Worm (Caenorhabditis elegans) whole organism, L4/young adult: ENCODE data around the gene C31G12.4.

Source experiments
- W03F9.2 ChIP-seq: fragments of 150-350 bp; optimal IDR thresholded peaks from 2 replicates; lab custom pipeline; 2014; ENCODE audit warnings: missing biosample characterization, missing genetic modification characterization
- dao-5 ChIP-seq: sonication (generic microtip); optimal IDR thresholded peaks from 2 replicates; lab custom pipeline; 2016; ENCODE audit warnings: missing genotype, missing genetic modification characterization, moderate library complexity, missing compliant biosample characterization
- him-1 ChIP-seq: sonication (generic microtip); optimal IDR thresholded peaks from 2 replicates; lab custom pipeline; 2016; ENCODE audit warnings: missing genotype, missing genetic modification reagents, missing genetic modification characterization, missing compliant biosample characterization

C31G12.4 gene

DNA sequence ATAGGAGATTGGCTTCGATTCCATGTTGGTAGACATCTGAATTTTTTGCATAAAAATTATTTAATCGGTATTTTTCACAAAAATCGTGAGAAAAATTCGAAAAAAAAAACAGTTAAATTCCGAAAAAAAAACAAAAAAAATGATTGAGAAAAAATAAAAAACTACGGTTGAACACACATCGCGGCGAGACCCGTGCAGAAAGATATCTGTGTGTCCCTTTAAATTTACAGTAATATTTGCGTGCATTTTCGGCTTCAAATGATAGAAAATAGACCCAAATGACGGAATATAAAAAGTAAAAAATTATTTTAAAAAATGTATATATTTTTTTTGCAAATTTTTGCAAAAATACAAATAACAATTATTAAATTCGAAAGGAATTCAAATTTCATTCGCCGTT lies 40.9 kb downstream of the C31G12.4 start:
- TF ChIP-seq W03F9.2 (tag; lab: Kevin White, UChicago), result no peak
- no peak for TF ChIP-seq him-1
- TF ChIP-seq dao-5 (tag; lab: Kevin White, UChicago), result no peak

DNA sequence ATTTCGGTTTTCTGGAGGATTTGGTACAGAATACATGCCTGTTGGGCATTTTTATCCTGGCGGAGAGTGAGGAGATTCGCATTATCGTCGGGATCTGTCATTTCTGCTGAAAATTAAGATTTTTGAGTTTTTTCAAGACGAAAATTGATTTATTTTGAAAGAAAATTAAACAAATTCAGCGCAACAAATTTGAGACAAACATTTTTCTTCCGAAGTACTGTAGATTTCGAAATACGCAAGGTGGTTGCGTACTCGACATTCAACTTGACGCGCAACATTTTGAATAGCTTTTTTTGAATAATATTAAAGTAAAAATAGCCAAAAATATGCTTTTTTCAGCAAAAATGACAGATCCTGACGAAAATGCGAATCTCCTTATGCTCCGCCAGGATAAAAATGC lies 44.2 kb downstream of the C31G12.4 start, which contains the start of gene Y37H2A.7:
TSS of gene Y37H2A.7 (minus strand) at position 101 of the 400 bp plus-strand sequence.
- TF ChIP-seq dao-5 (tag; lab: Kevin White, UChicago) (no peak), W03F9.2 (tag; lab: Kevin White, UChicago) (no peak), him-1 (no peak)

DNA sequence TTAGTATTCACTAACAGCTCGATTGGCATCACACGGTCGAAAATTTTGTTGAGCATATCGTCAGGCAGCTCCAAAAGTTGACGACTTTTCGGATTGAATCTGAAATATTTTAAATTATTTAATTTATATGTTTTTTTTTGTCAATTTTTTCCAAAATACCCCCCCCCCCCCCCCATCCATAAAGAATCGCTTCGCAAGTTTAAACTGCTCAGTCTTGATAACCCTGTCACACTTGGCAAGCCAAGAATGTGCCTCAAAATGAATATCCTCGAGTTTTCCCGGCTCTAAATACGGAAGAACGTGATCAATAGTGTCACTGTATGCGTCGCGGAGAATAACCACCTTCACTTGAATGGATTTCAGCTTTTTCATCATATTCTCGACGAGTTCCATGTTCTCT lies 45.4 kb downstream of the C31G12.4 start, which contains the start of gene Y37H2A.18:
TSS of gene Y37H2A.18 (minus strand) at position 101 of the 400 bp plus-strand sequence.
- TF ChIP-seq him-1 (no peak), W03F9.2 (tag; lab: Kevin White, UChicago) (no peak), dao-5 (tag; lab: Kevin White, UChicago) (no peak)

DNA sequence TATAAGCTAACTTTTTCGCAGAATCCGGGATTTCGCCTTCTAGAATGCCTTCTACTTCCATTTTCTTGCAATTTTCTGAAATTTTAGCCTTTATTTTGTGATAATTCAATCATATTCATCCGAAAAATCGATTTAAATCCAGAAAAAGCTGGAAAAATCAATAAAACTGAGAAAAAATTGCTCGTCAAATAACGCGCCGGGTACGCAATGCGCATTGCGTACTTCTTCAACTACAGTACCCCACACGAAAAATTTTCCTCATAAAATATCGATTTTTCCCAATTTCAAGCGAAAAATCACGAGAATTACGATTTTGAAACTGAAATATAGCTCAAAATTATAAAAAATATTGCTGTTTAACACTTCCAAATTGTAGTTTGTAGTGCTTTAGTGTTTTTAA lies 47.5 kb downstream of the C31G12.4 start, which contains the start of gene Y37H2A.12:
TSS of gene Y37H2A.12 (minus strand) at position 81 of the 400 bp plus-strand sequence.
- TF ChIP-seq dao-5 (tag; lab: Kevin White, UChicago) (no peak), W03F9.2 (tag; lab: Kevin White, UChicago) (no peak), him-1 (no peak)

DNA sequence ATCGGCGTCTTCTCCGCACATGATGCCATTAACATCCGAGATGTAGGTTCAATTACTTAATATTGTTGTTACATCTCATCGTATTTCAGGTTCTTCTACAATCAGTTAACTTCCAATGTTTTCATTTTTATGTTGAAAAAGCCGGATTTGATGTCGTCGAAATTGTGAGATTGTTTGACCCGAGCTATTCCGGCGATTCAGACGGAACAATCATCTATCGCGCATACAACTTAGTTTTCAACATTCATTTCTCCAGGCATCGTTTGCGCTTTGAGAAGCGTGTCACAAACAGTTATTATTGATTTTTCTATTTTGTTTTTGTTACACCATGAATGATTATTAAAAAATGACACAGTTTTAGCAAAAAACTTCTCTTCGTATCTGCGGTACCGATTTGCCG lies 50.0 kb downstream of the C31G12.4 start:
- TF ChIP-seq him-1 (no peak), dao-5 (tag; lab: Kevin White, UChicago) (no peak), W03F9.2 (tag; lab: Kevin White, UChicago) (no peak)

DNA sequence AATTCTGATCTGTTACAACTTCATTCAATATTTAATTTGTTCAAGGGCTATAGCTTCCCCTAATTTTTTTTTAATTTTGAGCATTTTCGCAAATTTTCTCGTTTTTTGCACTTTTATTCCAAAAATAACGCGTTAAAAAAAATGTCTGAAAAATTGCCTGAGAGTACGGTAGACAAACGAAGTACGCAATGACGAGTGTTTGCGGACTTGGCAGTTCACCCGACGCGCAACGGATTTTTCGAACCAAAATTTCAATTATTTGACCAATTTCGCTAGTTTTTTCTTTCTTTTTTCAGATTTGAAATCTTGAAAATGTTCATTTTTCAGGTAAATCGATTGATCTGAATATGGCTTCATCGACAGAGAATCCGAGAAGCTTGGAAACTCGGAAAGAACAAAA lies 51.4 kb downstream of the C31G12.4 start, which contains the start of gene fbxa-211:
TSS of gene fbxa-211 (plus strand) at position 328 of the 400 bp plus-strand sequence.
- TF ChIP-seq him-1, result no peak
- TF ChIP-seq W03F9.2 (tag; lab: Kevin White, UChicago), result no peak

DNA sequence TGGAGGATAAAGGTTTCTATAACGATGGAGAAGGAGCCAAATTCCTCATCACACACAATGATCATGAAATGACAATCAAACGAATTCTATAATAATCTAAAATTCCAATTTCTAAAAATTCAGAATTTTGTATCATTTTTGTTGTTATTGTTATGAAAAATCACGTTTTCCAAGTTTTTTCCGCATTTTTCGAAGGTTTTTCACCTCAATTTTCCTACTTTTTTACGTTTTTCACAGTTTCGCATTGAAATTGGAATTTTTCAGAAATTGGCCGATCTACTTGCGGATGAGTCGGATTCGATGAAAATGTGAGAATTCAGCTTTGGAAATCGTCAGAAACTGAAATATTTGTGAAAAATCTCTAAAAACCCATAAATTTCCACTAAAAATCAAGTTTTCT lies 53.5 kb downstream of the C31G12.4 start, which contains the start of gene fbxa-210:
TSS of gene fbxa-210 (plus strand) at position 301 of the 400 bp plus-strand sequence.
- no peak for TF ChIP-seq him-1
- TF ChIP-seq W03F9.2 (tag; lab: Kevin White, UChicago), result no peak
- TF ChIP-seq dao-5 (tag; lab: Kevin White, UChicago), result no peak

DNA sequence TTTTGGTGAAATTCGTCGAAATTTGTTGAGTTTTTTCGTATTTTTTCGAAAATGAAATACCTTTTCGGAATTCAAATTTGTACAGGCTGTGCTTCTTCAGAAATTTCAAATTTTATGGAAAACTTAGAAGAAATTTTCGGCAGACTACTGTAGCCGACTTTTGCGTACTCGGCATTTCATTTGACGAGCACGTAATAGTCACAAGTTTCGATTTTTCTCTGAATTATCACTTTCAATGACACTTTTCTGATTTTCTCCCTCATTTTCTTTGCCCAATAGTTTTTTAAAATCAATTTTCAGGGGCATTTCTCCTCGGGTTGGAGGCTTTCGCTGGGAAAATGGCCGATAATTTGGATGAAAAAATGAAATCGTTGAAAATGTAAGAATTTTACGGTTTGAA lies 54.9 kb downstream of the C31G12.4 start, which contains the start of gene fbxa-107:
TSS of gene fbxa-107 (plus strand) at position 301 of the 400 bp plus-strand sequence.
- TF ChIP-seq him-1, result no peak
- TF ChIP-seq W03F9.2 (tag; lab: Kevin White, UChicago), result no peak
- no peak for TF ChIP-seq dao-5 (tag; lab: Kevin White, UChicago)
